Worm (Caenorhabditis elegans): Measurements from ENCODE around the gene C25E10.11.

ce11 chrV:9047555-9048049 is 10.9 kb downstream of the C25E10.11 start, which contains the start of gene C25E10.17:
- TF ChIP-seq lin-39 (tag; optimal IDR thresholded peaks at IDR 0.05) (no peak), nhr-237 (tag; optimal IDR thresholded peaks at IDR 0.05) (no peak), pha-4 (tag; optimal IDR thresholded peaks at IDR 0.05) (no peak), mml-1 (tag; optimal IDR thresholded peaks at IDR 0.05) (no peak), nhr-76 (tag; optimal IDR thresholded peaks at IDR 0.05) (no peak), ztf-4 (tag; optimal IDR thresholded peaks at IDR 0.05) (no peak), fkh-10 (GFP tag; optimal IDR thresholded peaks at IDR 0.05) (no peak), nhr-77 (tag; optimal IDR thresholded peaks at IDR 0.05) (no peak), ceh-82 (tag; optimal IDR thresholded peaks at IDR 0.05) (no peak), elt-3 (tag; optimal IDR thresholded peaks at IDR 0.05) (no peak), unc-62 (GFP tag; optimal IDR thresholded peaks at IDR 0.05) (no peak), snpc-4 (tag; optimal IDR thresholded peaks at IDR 0.05) (no peak), ama-1 (optimal IDR thresholded peaks at IDR 0.05) (no peak)
